Worm (Caenorhabditis elegans): ENCODE results near the gene kle-2.

Gene kle-2

DNA sequence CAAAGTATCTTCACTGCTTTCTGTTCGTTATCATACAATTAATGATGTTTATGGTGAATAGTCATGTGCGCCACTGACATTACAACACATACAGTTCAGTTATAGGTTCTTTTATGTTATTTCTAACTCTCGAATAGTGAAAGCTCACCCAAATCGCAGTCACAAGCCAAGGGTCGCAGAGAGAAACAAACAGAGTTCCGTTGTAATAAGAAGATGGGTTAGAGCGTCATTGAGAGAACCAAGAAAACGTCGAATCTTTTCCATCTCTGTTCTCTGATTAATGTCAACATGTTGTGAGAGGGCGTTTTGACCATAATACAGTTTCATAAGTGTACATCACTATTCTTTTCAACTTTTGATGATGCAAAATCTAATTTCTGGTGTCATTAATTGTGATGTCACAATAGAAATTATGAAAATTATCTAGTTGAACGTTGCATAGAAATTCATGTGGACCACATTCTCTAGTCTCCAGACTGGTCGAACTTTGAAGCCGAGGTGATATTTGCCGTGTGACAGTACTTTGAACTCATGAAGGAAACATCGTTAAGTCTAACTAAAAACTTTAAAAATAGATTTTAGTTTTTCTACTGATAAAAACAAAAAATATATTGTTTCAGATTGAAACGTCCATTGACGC, 32.6 kb downstream of the kle-2 start:
- TF ChIP-seq dve-1 (tag; optimal IDR thresholded peaks at IDR 0.05) = no peak
- TF ChIP-seq tbx-2 (tag; optimal IDR thresholded peaks at IDR 0.05) = no peak
- no peak for TF ChIP-seq pax-1 (tag; optimal IDR thresholded peaks at IDR 0.05)
- no peak for TF ChIP-seq rnt-1 (tag; optimal IDR thresholded peaks at IDR 0.05)
- no peak for TF ChIP-seq unc-3 (GFP tag; conservative IDR thresholded peaks at IDR 0.05)
- TF ChIP-seq unc-3 (tag; optimal IDR thresholded peaks at IDR 0.05) = no peak
- TF ChIP-seq fkh-6 (tag; optimal IDR thresholded peaks at IDR 0.05) = no peak
- no peak for TF ChIP-seq syd-9 (tag; optimal IDR thresholded peaks at IDR 0.05)
- TF ChIP-seq pros-1 (tag; optimal IDR thresholded peaks at IDR 0.05) = no peak
- TF ChIP-seq eyg-1 (tag; optimal IDR thresholded peaks at IDR 0.05) = no peak
- no peak for TF ChIP-seq ref-2 (tag; optimal IDR thresholded peaks at IDR 0.05)

DNA sequence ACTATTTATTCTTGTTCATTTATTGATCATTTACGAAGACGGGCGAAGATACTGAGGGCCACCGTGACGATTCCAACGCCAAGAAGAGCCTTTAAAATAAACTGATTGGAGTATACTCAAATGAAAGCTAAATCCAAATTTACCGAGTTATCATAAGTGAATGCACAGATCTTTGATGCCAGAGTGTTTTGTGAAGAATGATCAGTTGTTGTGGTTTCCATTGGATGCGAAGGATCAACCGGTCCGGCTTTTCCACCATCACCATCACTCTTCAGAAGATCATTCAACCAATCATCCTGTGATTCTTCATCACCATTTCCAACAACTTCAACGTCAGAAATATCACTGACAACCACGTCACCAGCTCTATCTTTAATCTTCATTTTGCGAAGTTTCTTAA, 35.7 kb downstream of the kle-2 start:
- no peak for TF ChIP-seq ztf-16 (tag; optimal IDR thresholded peaks at IDR 0.05)

DNA sequence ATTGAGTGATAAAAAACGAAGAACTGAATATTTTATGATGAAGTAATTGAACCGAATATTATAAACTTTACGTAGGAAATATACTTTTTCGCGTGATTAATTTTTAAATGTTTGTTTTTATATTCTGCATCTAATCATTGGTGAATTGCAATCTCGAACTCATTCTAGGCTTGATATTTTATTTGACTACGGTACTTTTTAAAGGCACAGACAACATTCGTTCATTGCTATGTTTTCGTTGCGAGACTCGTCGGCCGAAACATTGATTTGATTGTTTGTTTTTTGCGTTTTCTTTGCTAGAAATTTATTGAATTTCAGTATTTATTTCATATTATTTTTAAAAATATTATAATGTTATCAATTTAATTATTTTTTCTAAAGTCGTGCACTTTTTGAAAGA, 36.3 kb downstream of the kle-2 start, which contains the start of gene C06G4.4:
TSS of gene C06G4.4 (minus strand) at position 36 of the 400 bp plus-strand sequence.
- TF ChIP-seq ets-4 (tag; optimal IDR thresholded peaks at IDR 0.05) (no peak), ceh-9 (tag; optimal IDR thresholded peaks at IDR 0.05) (no peak), ceh-2 (tag; optimal IDR thresholded peaks at IDR 0.05) (no peak), zip-5 (tag; optimal IDR thresholded peaks at IDR 0.05) (no peak), sox-2 (GFP tag; IDR thresholded peaks at IDR 0.05) (no peak), lin-11 (tag; optimal IDR thresholded peaks at IDR 0.05) (no peak), ref-2 (tag; optimal IDR thresholded peaks at IDR 0.05) (no peak), ceh-6 (GFP tag; optimal IDR thresholded peaks at IDR 0.05) (no peak), npax-4 (tag; optimal IDR thresholded peaks at IDR 0.05) (no peak), lim-6 (tag; optimal IDR thresholded peaks at IDR 0.05) (no peak), madf-2 (tag; optimal IDR thresholded peaks at IDR 0.05) (no peak)

DNA sequence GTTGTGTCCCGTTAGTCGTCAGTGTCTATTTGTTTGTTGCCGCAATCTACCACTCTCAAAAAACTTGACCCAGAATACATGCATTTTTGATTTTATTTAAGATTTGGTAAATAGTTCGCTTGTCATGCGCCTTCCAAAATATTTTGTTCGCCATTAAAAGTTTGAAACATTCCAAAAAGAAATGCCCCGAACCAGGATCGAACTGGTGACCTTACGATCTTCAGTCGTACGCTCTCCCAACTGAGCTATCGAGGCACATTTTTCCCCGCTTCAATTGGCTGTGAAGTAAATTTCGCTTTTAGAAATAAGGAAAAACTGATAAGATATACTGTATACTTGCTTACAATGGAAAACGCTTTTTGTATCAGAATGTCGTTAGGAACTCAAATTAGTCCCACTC, 36.8 kb downstream of the kle-2 start:
- no peak for TF ChIP-seq eyg-1 (tag; optimal IDR thresholded peaks at IDR 0.05)

DNA sequence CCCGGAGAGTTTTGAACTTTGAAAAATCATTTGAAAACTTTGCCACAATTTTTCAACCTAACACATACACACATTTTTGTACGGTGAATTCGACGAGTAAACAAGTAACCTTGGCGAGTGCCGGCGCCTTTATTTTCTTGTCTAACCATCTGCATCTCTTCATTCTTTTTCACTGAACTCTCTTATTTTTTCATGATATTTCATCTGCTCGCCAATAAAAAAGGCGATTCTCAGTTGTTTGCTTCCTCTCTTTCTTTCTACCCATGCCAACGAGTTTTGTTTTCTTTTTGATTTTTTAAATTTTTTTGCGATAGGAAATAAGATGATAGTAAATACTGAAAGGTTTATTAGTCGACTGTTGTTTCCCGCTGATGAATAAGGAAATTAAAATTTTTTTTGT, 37.2 kb downstream of the kle-2 start:
- TF ChIP-seq ceh-2 (tag; optimal IDR thresholded peaks at IDR 0.05) (no peak), pha-4 (tag; optimal IDR thresholded peaks at IDR 0.05) (no peak), C08G9.2 (tag; optimal IDR thresholded peaks at IDR 0.05) (no peak)

DNA sequence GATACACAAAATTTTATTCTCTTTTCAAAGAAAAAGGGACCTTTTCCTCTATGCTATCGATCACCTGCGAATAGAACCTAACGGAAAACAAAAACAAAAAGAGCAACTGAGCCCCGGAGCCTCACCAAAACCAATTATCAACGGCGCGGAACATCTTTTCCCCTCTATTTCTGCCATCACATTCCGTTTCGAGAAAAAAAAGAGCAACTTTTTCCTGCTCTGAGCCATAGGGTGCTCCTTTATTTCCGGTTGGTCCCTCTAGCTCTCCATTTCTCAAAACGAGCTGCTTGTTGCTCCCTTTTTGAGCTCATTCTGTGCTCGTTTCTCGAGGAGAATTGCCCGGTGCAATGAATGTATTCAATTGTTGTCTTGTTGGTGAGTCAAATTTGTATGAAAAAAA, 38.1 kb downstream of the kle-2 start, which contains the start of gene clp-1:
TSS of gene clp-1 (plus strand) at position 301 of the 400 bp plus-strand sequence.
- TF ChIP-seq ceh-48 (tag; optimal IDR thresholded peaks at IDR 0.05) (no peak), eyg-1 (tag; optimal IDR thresholded peaks at IDR 0.05) (no peak), nhr-11 (tag; optimal IDR thresholded peaks at IDR 0.05) (no peak), ama-1 (optimal IDR thresholded peaks at IDR 0.05) (no peak), hlh-15 (tag; optimal IDR thresholded peaks at IDR 0.05) (no peak), ahr-1 (tag; optimal IDR thresholded peaks at IDR 0.05) (no peak), nfya-1 (tag; optimal IDR thresholded peaks at IDR 0.05) (no peak), ceh-18 (tag; optimal IDR thresholded peaks at IDR 0.05) (no peak), K09A11.1 (tag; optimal IDR thresholded peaks at IDR 0.05; ENCODE audit: insufficient read depth) (no peak), madf-2 (tag; optimal IDR thresholded peaks at IDR 0.05) (no peak), zip-5 (tag; optimal IDR thresholded peaks at IDR 0.05) (no peak), C38D4.7 (GFP tag; optimal IDR thresholded peaks at IDR 0.05) (no peak), lin-11 (tag; optimal IDR thresholded peaks at IDR 0.05) (no peak), pat-9 (tag; optimal IDR thresholded peaks at IDR 0.05) (no peak)

Measured in whole organism, late embryonic.